Worm (Caenorhabditis elegans) whole organism, L2 larva: ENCODE data around the gene F14H3.6.

ENCODE experiments used
- blmp-1 ChIP-seq: sonication (generic microtip); optimal IDR thresholded peaks from 2 replicates; lab custom pipeline; 2017; ENCODE audit warnings: missing genetic modification characterization, mild to moderate bottlenecking, missing compliant biosample characterization, antibody characterized with exemption, moderate library complexity; ENCODE audit not compliant: insufficient read depth
- ceh-82 ChIP-seq: fragments of 150-350 bp; optimal IDR thresholded peaks from 2 replicates; lab custom pipeline; 2014; ENCODE audit warnings: missing biosample characterization, missing genetic modification characterization
- nhr-237 ChIP-seq: fragments of 150-350 bp; optimal IDR thresholded peaks from 2 replicates; lab custom pipeline; 2014; ENCODE audit warnings: missing biosample characterization, missing genetic modification characterization
- skn-1 ChIP-seq: sonication (generic microtip); optimal IDR thresholded peaks from 2 replicates; lab custom pipeline; 2017; ENCODE audit warnings: missing biosample characterization, missing genetic modification characterization

ce11 chrV:16023051-16023450 is 35.6 kb downstream of the F14H3.6 start, which contains the start of gene cwc-15:
- TF ChIP-seq skn-1 (tag; lab: Kevin White, UChicago) = no peak
- TF ChIP-seq ceh-82 (tag; lab: Kevin White, UChicago) = no peak
- no peak for TF ChIP-seq nhr-237
- no peak for TF ChIP-seq blmp-1 (tag; lab: Kevin White, UChicago)
